ENCODE assay signal across 1 fruit fly cellular context in genomic region chrX:245802-246201, dm6.
A peak's percentile ranks its signal among the peaks of the same experiment; 100 is the strongest.
TF ChIP-seq lines count a peak whose summit lies in the region.

TSS of gene CG3038 (minus strand) at chrX:245856.
TSS of gene G9a (plus strand) at chrX:245978.

TF ChIP-seq in whole organism, embryonic, 481 proteins besides CTCF, POLR2A, EP300 and RAD21 (continued from another document):
- no peak for TF ChIP-seq NfI (GFP tag; optimal IDR thresholded peaks at IDR 0.05; lab: Kevin White, UChicago)
- peak; percentile 25 for TF ChIP-seq Mes4 (GFP tag; optimal IDR thresholded peaks at IDR 0.05; lab: Kevin White, UChicago)
- peak; percentile 67 for TF ChIP-seq CG9797 (GFP tag; optimal IDR thresholded peaks at IDR 0.05; lab: Kevin White, UChicago)
- TF ChIP-seq CG8924 (tag; optimal IDR thresholded peaks at IDR 0.05; lab: Kevin White, UChicago), result peak; percentile 73
- TF ChIP-seq gcm (GFP tag; optimal IDR thresholded peaks at IDR 0.05; lab: Kevin White, UChicago), result peak; percentile 12
- TF ChIP-seq CG9609 (GFP tag; optimal IDR thresholded peaks at IDR 0.05; lab: Kevin White, UChicago), result peak; percentile 9
- no peak for TF ChIP-seq Ptx1 (GFP tag; IDR thresholded peaks at IDR 0.05; lab: Robert Waterston, UW)
- TF ChIP-seq CG4707 (GFP tag; optimal IDR thresholded peaks at IDR 0.05; lab: Kevin White, UChicago), result no peak
- no peak for TF ChIP-seq CG6689 (GFP tag; IDR thresholded peaks at IDR 0.05; lab: Robert Waterston, UW)
- no peak for TF ChIP-seq CG15073 (GFP tag; optimal IDR thresholded peaks at IDR 0.05; lab: Kevin White, UChicago)
- peak; percentile 59 for TF ChIP-seq gfzf (GFP tag; optimal IDR thresholded peaks at IDR 0.05; lab: Kevin White, UChicago)
- TF ChIP-seq sisA (GFP tag; IDR thresholded peaks at IDR 0.05; lab: Robert Waterston, UW), result no peak
- TF ChIP-seq kah (GFP tag; optimal IDR thresholded peaks at IDR 0.05; lab: Kevin White, UChicago), result peak; percentile 10
- peak; percentile 45 for TF ChIP-seq caup (GFP tag; optimal IDR thresholded peaks at IDR 0.05; lab: Kevin White, UChicago; ENCODE audit: severe bottlenecking)
- TF ChIP-seq CHES-1-like (GFP tag; optimal IDR thresholded peaks at IDR 0.05; lab: Kevin White, UChicago), result peak; percentile 43
- no peak for TF ChIP-seq Dip2 (GFP tag; IDR thresholded peaks at IDR 0.05; lab: Robert Waterston, UW)
- TF ChIP-seq CG17568 (GFP tag; optimal IDR thresholded peaks at IDR 0.05; lab: Kevin White, UChicago), result peak; percentile 24
- no peak for TF ChIP-seq CG5245 (GFP tag; optimal IDR thresholded peaks at IDR 0.05; lab: Kevin White, UChicago)
- TF ChIP-seq Ets97D (GFP tag; optimal IDR thresholded peaks at IDR 0.05; lab: Kevin White, UChicago), result peak; percentile 94
- TF ChIP-seq CG7963 (GFP tag; IDR thresholded peaks at IDR 0.05; lab: Robert Waterston, UW; ENCODE audit: partially characterized antibody), result no peak
- TF ChIP-seq bigmax (GFP tag; optimal IDR thresholded peaks at IDR 0.05; lab: Kevin White, UChicago), result peak; percentile 15
- TF ChIP-seq ara (GFP tag; IDR thresholded peaks at IDR 0.05; lab: Robert Waterston, UW), result no peak
- TF ChIP-seq maf-S (GFP tag; optimal IDR thresholded peaks at IDR 0.05; lab: Kevin White, UChicago), result peak; percentile 26
- peak; percentile 10 for TF ChIP-seq NC2α (GFP tag; optimal IDR thresholded peaks at IDR 0.05; lab: Kevin White, UChicago)
- TF ChIP-seq jigr1 (GFP tag; IDR thresholded peaks at IDR 0.05; lab: Robert Waterston, UW), result no peak
- no peak for TF ChIP-seq CG14965 (GFP tag; optimal IDR thresholded peaks at IDR 0.05; lab: Kevin White, UChicago; ENCODE audit: borderline replicate concordance)
- TF ChIP-seq Eip74EF (GFP tag; optimal IDR thresholded peaks at IDR 0.05; lab: Kevin White, UChicago), result peak in 1 of 2 experiments; percentile 44
- peak; percentile 26 for TF ChIP-seq Sry-β (GFP tag; optimal IDR thresholded peaks at IDR 0.05; lab: Kevin White, UChicago)
- TF ChIP-seq Trl (optimal IDR thresholded peaks at IDR 0.05; lab: Kevin White, UChicago), result no peak
- peak; percentile 45 for TF ChIP-seq Trl (GFP tag; optimal IDR thresholded peaks at IDR 0.05; lab: Kevin White, UChicago)
- TF ChIP-seq mirr (GFP tag; optimal IDR thresholded peaks at IDR 0.05; lab: Kevin White, UChicago), result peak; percentile 37
- no peak for TF ChIP-seq ind (GFP tag; optimal IDR thresholded peaks at IDR 0.05; lab: Kevin White, UChicago)
- no peak for TF ChIP-seq CG3838 (GFP tag; optimal IDR thresholded peaks at IDR 0.05; lab: Kevin White, UChicago)
- peak; percentile 46 for TF ChIP-seq scrt (GFP tag; optimal IDR thresholded peaks at IDR 0.05; lab: Kevin White, UChicago)
- peak; percentile 35 to 78 for TF ChIP-seq Pdp1 (GFP tag; optimal IDR thresholded peaks at IDR 0.05; lab: Kevin White, UChicago)
- TF ChIP-seq p53 (GFP tag; optimal IDR thresholded peaks at IDR 0.05; lab: Kevin White, UChicago), result peak; percentile 51
- peak; percentile 17 for TF ChIP-seq CG17359 (tag; optimal IDR thresholded peaks at IDR 0.05; lab: Kevin White, UChicago)
- TF ChIP-seq lmd (GFP tag; IDR thresholded peaks at IDR 0.05; lab: Robert Waterston, UW), result no peak
- no peak for TF ChIP-seq Tbp (GFP tag; optimal IDR thresholded peaks at IDR 0.05; lab: Kevin White, UChicago)
- TF ChIP-seq CG10274 (GFP tag; optimal IDR thresholded peaks at IDR 0.05; lab: Kevin White, UChicago), result no peak
- peak; percentile 52 for TF ChIP-seq Nf-YC (tag; optimal IDR thresholded peaks at IDR 0.05; lab: Kevin White, UChicago)
- TF ChIP-seq psq (GFP tag; optimal IDR thresholded peaks at IDR 0.05; lab: Kevin White, UChicago), result no peak
- peak; percentile 8 for TF ChIP-seq CG13775 (GFP tag; optimal IDR thresholded peaks at IDR 0.05; lab: Kevin White, UChicago)
- TF ChIP-seq pfk (GFP tag; optimal IDR thresholded peaks at IDR 0.05; lab: Kevin White, UChicago), result no peak
- peak; percentile 57 for TF ChIP-seq MESR4 (GFP tag; optimal IDR thresholded peaks at IDR 0.05; lab: Kevin White, UChicago)
- TF ChIP-seq Atf3 (GFP tag; optimal IDR thresholded peaks at IDR 0.05; lab: Kevin White, UChicago), result peak; percentile 25
- TF ChIP-seq salm (tag; optimal IDR thresholded peaks at IDR 0.05; lab: Kevin White, UChicago), result peak; percentile 28
- TF ChIP-seq CG2120 (GFP tag; optimal IDR thresholded peaks at IDR 0.05; lab: Kevin White, UChicago), result peak; percentile 47
- TF ChIP-seq Sox100B (GFP tag; optimal IDR thresholded peaks at IDR 0.05; lab: Kevin White, UChicago), result no peak
- TF ChIP-seq BtbVII (GFP tag; optimal IDR thresholded peaks at IDR 0.05; lab: Kevin White, UChicago), result peak; percentile 8
- TF ChIP-seq Ets65A (GFP tag; lab: Kevin White, UChicago), result peak; percentile 86
- TF ChIP-seq ftz-f1 (GFP tag; optimal IDR thresholded peaks at IDR 0.05; lab: Kevin White, UChicago), result peak; percentile 34
- TF ChIP-seq CG12236 (GFP tag; optimal IDR thresholded peaks at IDR 0.05; lab: Kevin White, UChicago), result no peak
- peak in 1 of 2 experiments; percentile 45 for TF ChIP-seq crp (GFP tag; optimal IDR thresholded peaks at IDR 0.05; lab: Kevin White, UChicago)
- no peak for TF ChIP-seq ab (GFP tag; optimal IDR thresholded peaks at IDR 0.05; lab: Kevin White, UChicago)
- peak; percentile 13 for TF ChIP-seq shn (GFP tag; optimal IDR thresholded peaks at IDR 0.05; lab: Kevin White, UChicago)
- no peak for TF ChIP-seq CG4328 (GFP tag; optimal IDR thresholded peaks at IDR 0.05; lab: Kevin White, UChicago)
- TF ChIP-seq esg (GFP tag; conservative IDR thresholded peaks at IDR 0.05; lab: Robert Waterston, UW), result no peak
- peak; percentile 6 for TF ChIP-seq NK7.1 (GFP tag; optimal IDR thresholded peaks at IDR 0.05; lab: Kevin White, UChicago)
- TF ChIP-seq nerfin-1 (tag; optimal IDR thresholded peaks at IDR 0.05; lab: Kevin White, UChicago), result peak; percentile 5
- no peak for TF ChIP-seq CG18619 (GFP tag; optimal IDR thresholded peaks at IDR 0.05; lab: Kevin White, UChicago)
- TF ChIP-seq E2f2 (GFP tag; IDR thresholded peaks at IDR 0.05; lab: Robert Waterston, UW), result no peak
- no peak for TF ChIP-seq CG42726 (GFP tag; IDR thresholded peaks at IDR 0.05; lab: Robert Waterston, UW; ENCODE audit: partially characterized antibody)
- peak; percentile 52 for TF ChIP-seq zfh2 (GFP tag; optimal IDR thresholded peaks at IDR 0.05; lab: Kevin White, UChicago)
- TF ChIP-seq ERR (GFP tag; optimal IDR thresholded peaks at IDR 0.05; lab: Kevin White, UChicago), result peak; percentile 3
- no peak for TF ChIP-seq Dbx (GFP tag; IDR thresholded peaks at IDR 0.05; lab: Robert Waterston, UW)
- TF ChIP-seq sima (GFP tag; optimal IDR thresholded peaks at IDR 0.05; lab: Kevin White, UChicago), result no peak
- no peak for TF ChIP-seq gt (GFP tag; IDR thresholded peaks at IDR 0.05; lab: Robert Waterston, UW)
- no peak for TF ChIP-seq croc (GFP tag; conservative IDR thresholded peaks at IDR 0.05; lab: Robert Waterston, UW)
- TF ChIP-seq CG18476 (GFP tag; optimal IDR thresholded peaks at IDR 0.05; lab: Kevin White, UChicago), result peak; percentile 8
